Fruit fly (Drosophila melanogaster): ENCODE data around the gene Qsox3.

Gene Qsox3

dm6 chr3R:21911516-21911915, at the start of gene Qsox3:
Gene Qsox3, plus strand, starts transcription at chr3R:21911816.
- TF ChIP-seq sage (GFP tag; optimal IDR thresholded peaks at IDR 0.05) (no peak), dmrt93B (GFP tag; optimal IDR thresholded peaks at IDR 0.05) (no peak), Abd-B (GFP tag; optimal IDR thresholded peaks at IDR 0.05) (no peak), CG32264 (GFP tag; optimal IDR thresholded peaks at IDR 0.05) (no peak), woc (GFP tag; optimal IDR thresholded peaks at IDR 0.05) (no peak), Dif (GFP tag; optimal IDR thresholded peaks at IDR 0.05; ENCODE audit: partially characterized antibody) (no peak), br (GFP tag; optimal IDR thresholded peaks at IDR 0.05) (no peak), CrebA (GFP tag; optimal IDR thresholded peaks at IDR 0.05; ENCODE audit: borderline replicate concordance) (no peak), Rel (GFP tag; optimal IDR thresholded peaks at IDR 0.05) (no peak), Rel (tag; optimal IDR thresholded peaks at IDR 0.05) (no peak), dl (GFP tag; optimal IDR thresholded peaks at IDR 0.05; ENCODE audit: insufficient read depth in 1 of 2, partially characterized antibody in 2 of 2) (no peak)

- no peak for TF ChIP-seq ey (GFP tag; optimal IDR thresholded peaks at IDR 0.05)
Observed at dm6 chr3R:21862137-21862850, 49.3 kb upstream of the Qsox3 start.

dm6 chr3R:21862868-21863267, 48.7 kb upstream of the Qsox3 start:
- no peak for TF ChIP-seq br (GFP tag; optimal IDR thresholded peaks at IDR 0.05)
- no peak for TF ChIP-seq Rel (GFP tag; optimal IDR thresholded peaks at IDR 0.05)
- no peak for TF ChIP-seq Rel (tag; optimal IDR thresholded peaks at IDR 0.05)
- no peak for TF ChIP-seq CG32264 (GFP tag; optimal IDR thresholded peaks at IDR 0.05)
- no peak for TF ChIP-seq dl (GFP tag; optimal IDR thresholded peaks at IDR 0.05; ENCODE audit: insufficient read depth in 1 of 2, partially characterized antibody in 2 of 2)
- no peak for TF ChIP-seq brk (GFP tag; optimal IDR thresholded peaks at IDR 0.05)
- TF ChIP-seq Hr78 (GFP tag; optimal IDR thresholded peaks at IDR 0.05), result no peak
- no peak for TF ChIP-seq sage (GFP tag; optimal IDR thresholded peaks at IDR 0.05)
- no peak for TF ChIP-seq lola (GFP tag; optimal IDR thresholded peaks at IDR 0.05)
- no peak for TF ChIP-seq OdsH (GFP tag; optimal IDR thresholded peaks at IDR 0.05)
- TF ChIP-seq dmrt93B (GFP tag; optimal IDR thresholded peaks at IDR 0.05), result no peak
- no peak for TF ChIP-seq Abd-B (GFP tag; optimal IDR thresholded peaks at IDR 0.05)
- TF ChIP-seq GATAd (GFP tag; optimal IDR thresholded peaks at IDR 0.05), result no peak

DNA sequence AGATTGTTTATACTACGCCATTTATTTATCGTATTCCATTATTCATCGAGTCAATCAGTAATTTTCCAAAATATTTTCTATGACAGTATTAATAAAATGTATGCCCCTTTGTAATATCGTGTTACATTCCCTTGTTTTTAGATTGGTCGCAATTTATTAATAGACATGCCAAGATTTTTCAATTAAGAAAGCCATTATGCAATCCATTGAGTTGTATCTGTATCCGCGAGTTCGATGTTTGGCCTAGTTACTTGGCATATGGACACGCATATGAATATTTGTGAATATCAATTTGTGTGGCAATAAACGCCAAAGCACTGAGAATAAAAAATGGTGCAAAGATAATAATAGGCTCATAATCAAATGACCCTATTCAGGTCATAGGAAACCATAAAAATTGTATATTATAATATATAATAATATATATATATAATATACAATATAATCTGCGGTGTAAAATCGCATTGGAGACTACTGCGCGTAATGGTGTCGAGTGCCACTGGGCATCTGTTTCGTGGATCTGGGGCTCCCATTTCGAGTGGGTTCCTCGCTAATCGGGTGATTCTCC, 47.7 kb upstream of the Qsox3 start:
- TF ChIP-seq psq (GFP tag; optimal IDR thresholded peaks at IDR 0.05) (no peak), Rel (GFP tag; optimal IDR thresholded peaks at IDR 0.05) (no peak), Rel (tag; optimal IDR thresholded peaks at IDR 0.05) (peak; percentile 12), lola (GFP tag; optimal IDR thresholded peaks at IDR 0.05) (no peak), br (GFP tag; optimal IDR thresholded peaks at IDR 0.05) (no peak), HLH106 (tag; optimal IDR thresholded peaks at IDR 0.05) (no peak), Dif (GFP tag; optimal IDR thresholded peaks at IDR 0.05; ENCODE audit: partially characterized antibody) (no peak), CG32264 (GFP tag; optimal IDR thresholded peaks at IDR 0.05) (no peak)

DNA sequence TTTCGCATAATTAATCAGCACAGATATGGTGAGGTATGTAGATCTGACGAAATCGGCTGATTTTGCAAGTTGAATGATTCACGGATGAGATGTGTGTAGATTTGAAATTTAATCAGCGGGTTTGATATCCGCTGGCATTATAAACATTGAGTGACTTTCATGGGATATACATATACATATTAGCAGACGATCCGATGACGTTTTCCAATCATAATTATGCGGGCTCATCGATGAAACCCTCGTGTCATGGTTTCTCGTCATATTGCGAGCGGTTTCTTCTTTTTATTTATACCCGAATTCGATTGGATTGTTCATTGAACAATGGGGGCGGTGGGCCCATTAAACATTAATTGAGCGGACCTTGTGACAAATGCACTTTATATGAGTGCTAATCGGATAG, 47.1 kb upstream of the Qsox3 start:
- TF ChIP-seq Sp1 (GFP tag; optimal IDR thresholded peaks at IDR 0.05) (no peak), pan (optimal IDR thresholded peaks at IDR 0.05) (no peak), psq (GFP tag; optimal IDR thresholded peaks at IDR 0.05) (no peak), N (GFP tag; optimal IDR thresholded peaks at IDR 0.05) (no peak), Jra (GFP tag; optimal IDR thresholded peaks at IDR 0.05) (no peak), CG32264 (GFP tag; optimal IDR thresholded peaks at IDR 0.05) (no peak)

DNA sequence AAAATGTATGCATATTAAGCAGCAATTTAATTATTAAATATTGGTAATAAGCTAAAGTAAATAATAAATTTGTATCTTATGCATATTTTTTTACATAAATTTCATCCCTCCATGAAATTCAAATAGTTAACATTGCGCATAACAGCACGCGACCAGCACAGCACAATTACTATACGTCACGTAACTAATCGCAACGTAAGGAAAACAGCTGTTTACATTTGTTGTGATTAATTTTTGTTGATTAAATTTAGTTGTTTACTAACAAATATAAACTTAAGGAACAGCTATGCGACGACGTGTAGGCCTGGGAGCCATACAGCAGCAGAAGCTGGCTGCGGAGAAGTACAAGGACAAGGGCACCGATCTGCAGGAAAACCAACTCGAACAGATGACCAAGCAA, 46.6 kb upstream of the Qsox3 start, which contains the start of gene lsn:
Gene lsn (plus strand): TSS at position 177 of the 400 bp plus-strand sequence.
- TF ChIP-seq Dfd (GFP tag; optimal IDR thresholded peaks at IDR 0.05), result no peak
- TF ChIP-seq CrebA (GFP tag; optimal IDR thresholded peaks at IDR 0.05; ENCODE audit: borderline replicate concordance), result peak; percentile 2
- TF ChIP-seq Abd-B (GFP tag; optimal IDR thresholded peaks at IDR 0.05), result no peak
- peak; percentile 12 for TF ChIP-seq sage (GFP tag; optimal IDR thresholded peaks at IDR 0.05)
- TF ChIP-seq br (GFP tag; optimal IDR thresholded peaks at IDR 0.05), result no peak
- no peak for TF ChIP-seq Hr78 (GFP tag; optimal IDR thresholded peaks at IDR 0.05)
- TF ChIP-seq GATAd (GFP tag; optimal IDR thresholded peaks at IDR 0.05), result no peak
- TF ChIP-seq brk (GFP tag; optimal IDR thresholded peaks at IDR 0.05), result peak; percentile 41

DNA sequence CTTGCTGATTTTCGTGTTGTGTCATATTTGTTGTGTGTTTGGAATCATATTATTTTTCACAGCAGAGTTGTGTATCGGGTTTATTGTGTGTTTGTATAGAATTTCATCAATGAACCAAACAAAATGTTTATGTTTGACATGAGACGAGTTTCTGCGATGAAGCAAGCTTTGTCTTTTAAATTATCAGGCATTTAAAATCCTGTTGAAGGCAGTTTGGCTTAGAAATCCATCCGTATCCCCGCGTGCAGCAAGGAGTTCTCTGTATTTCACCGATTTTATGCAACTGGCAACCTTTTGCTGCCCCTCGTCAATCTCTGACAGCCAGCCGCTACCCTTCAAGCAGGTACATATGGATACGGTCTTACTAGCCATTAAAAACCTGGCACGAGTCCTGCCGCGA, 43.8 kb upstream of the Qsox3 start, which contains the start of the genes CG6569 and Cby:
Gene CG6569 (minus strand): TSS at position 101 of the 400 bp plus-strand sequence.
Gene Cby (plus strand): TSS at position 185 of the 400 bp plus-strand sequence.
- TF ChIP-seq OdsH (GFP tag; optimal IDR thresholded peaks at IDR 0.05) (no peak), dsf (GFP tag; optimal IDR thresholded peaks at IDR 0.05; ENCODE audit: borderline replicate concordance) (no peak), CG9705 (GFP tag; optimal IDR thresholded peaks at IDR 0.05) (no peak), br (GFP tag; optimal IDR thresholded peaks at IDR 0.05) (no peak)
